Fruit fly (Drosophila melanogaster): ENCODE measurements around the gene CG7110.

The CG7110 gene

DNA sequence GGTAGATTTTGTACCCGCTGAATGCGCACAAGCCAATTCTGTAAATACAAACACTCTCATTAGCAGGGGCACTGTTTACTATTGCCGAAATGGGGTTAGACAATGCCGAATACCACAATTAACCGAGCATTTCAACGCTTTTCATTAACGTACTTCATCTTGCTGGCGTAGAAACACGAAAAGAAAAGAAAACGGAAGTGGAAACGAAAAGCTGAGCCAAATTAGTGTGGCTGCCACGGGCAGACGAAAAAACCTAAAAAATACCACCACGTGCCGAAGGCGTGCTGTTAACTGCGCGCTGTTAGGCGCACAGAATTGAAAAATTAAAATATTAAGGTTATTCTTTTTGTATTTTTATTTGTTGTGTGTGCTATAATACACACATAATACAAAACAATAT lies 3.9 kb upstream of the CG7110 start, which contains the start of gene RpL24 (continued):
- TF ChIP-seq Adf1 (GFP tag; IDR thresholded peaks at IDR 0.05), result peak; percentile 63
- peak; percentile 50 for TF ChIP-seq crol (GFP tag; IDR thresholded peaks at IDR 0.05)
- TF ChIP-seq CG4424 (GFP tag; optimal IDR thresholded peaks at IDR 0.05), result peak; percentile 90
- peak; percentile 88 for TF ChIP-seq eyg (GFP tag; optimal IDR thresholded peaks at IDR 0.05)
- TF ChIP-seq D19A (tag; optimal IDR thresholded peaks at IDR 0.05), result peak; percentile 56
- TF ChIP-seq CG34376 (GFP tag; optimal IDR thresholded peaks at IDR 0.05), result peak; percentile 98
- TF ChIP-seq HmgZ (tag; optimal IDR thresholded peaks at IDR 0.05), result peak; percentile 90
- no peak for TF ChIP-seq chinmo (GFP tag; IDR thresholded peaks at IDR 0.05; ENCODE audit: partially characterized antibody)
- TF ChIP-seq repo (GFP tag; optimal IDR thresholded peaks at IDR 0.05), result peak; percentile 89
- peak; percentile 69 for TF ChIP-seq zfh2 (GFP tag; optimal IDR thresholded peaks at IDR 0.05)
- TF ChIP-seq tin (GFP tag; optimal IDR thresholded peaks at IDR 0.05), result peak; percentile 88
- peak; percentile 95 for TF ChIP-seq CG5953 (GFP tag; IDR thresholded peaks at IDR 0.05)
- TF ChIP-seq Hand (GFP tag; optimal IDR thresholded peaks at IDR 0.05), result peak; percentile 88
- TF ChIP-seq lilli (GFP tag; optimal IDR thresholded peaks at IDR 0.05), result peak; percentile 88
- TF ChIP-seq hb (GFP tag; IDR thresholded peaks at IDR 0.05; ENCODE audit: partially characterized antibody), result no peak
- TF ChIP-seq pnt (GFP tag; optimal IDR thresholded peaks at IDR 0.05), result peak; percentile 16
- peak; percentile 92 for TF ChIP-seq ATbp (GFP tag; optimal IDR thresholded peaks at IDR 0.05)
- TF ChIP-seq gro (GFP tag; optimal IDR thresholded peaks at IDR 0.05), result peak; percentile 94
- TF ChIP-seq CG4617 (GFP tag; optimal IDR thresholded peaks at IDR 0.05; ENCODE audit: borderline replicate concordance), result peak; percentile 80
- peak; percentile 87 for TF ChIP-seq CG12744 (GFP tag; optimal IDR thresholded peaks at IDR 0.05)
- peak; percentile 93 for TF ChIP-seq Fer3 (tag; optimal IDR thresholded peaks at IDR 0.05)
- TF ChIP-seq Sox100B (GFP tag; optimal IDR thresholded peaks at IDR 0.05), result peak; percentile 88
- TF ChIP-seq ind (GFP tag; optimal IDR thresholded peaks at IDR 0.05), result peak; percentile 67
- peak; percentile 86 for TF ChIP-seq TFAM (GFP tag; optimal IDR thresholded peaks at IDR 0.05)
- TF ChIP-seq Usf (GFP tag; optimal IDR thresholded peaks at IDR 0.05), result peak; percentile 80
- peak; percentile 88 for TF ChIP-seq CG10654 (GFP tag; optimal IDR thresholded peaks at IDR 0.05)
- TF ChIP-seq E2f2 (GFP tag; IDR thresholded peaks at IDR 0.05), result peak; percentile 82
- peak; percentile 89 for TF ChIP-seq Lhr (GFP tag; optimal IDR thresholded peaks at IDR 0.05)
- peak; percentile 94 for TF ChIP-seq CG4854 (GFP tag; optimal IDR thresholded peaks at IDR 0.05)
- peak; percentile 91 for TF ChIP-seq CG4707 (GFP tag; optimal IDR thresholded peaks at IDR 0.05)
- peak; percentile 96 for TF ChIP-seq CG17568 (GFP tag; optimal IDR thresholded peaks at IDR 0.05)
- TF ChIP-seq bigmax (GFP tag; optimal IDR thresholded peaks at IDR 0.05), result peak; percentile 77
- TF ChIP-seq scrt (GFP tag; optimal IDR thresholded peaks at IDR 0.05), result peak; percentile 93
- peak; percentile 87 for TF ChIP-seq CG10274 (GFP tag; optimal IDR thresholded peaks at IDR 0.05)
- no peak for TF ChIP-seq pros (GFP tag; optimal IDR thresholded peaks at IDR 0.05)
- TF ChIP-seq toy (GFP tag; IDR thresholded peaks at IDR 0.05), result peak; percentile 71; the same call in 1 of the 2 replicates
- peak; percentile 81 for TF ChIP-seq CG16863 (GFP tag; optimal IDR thresholded peaks at IDR 0.05)
- TF ChIP-seq gsb-n (tag; optimal IDR thresholded peaks at IDR 0.05), result peak; percentile 88
- peak; percentile 81 to 88 for TF ChIP-seq Hr51 (GFP tag; optimal IDR thresholded peaks at IDR 0.05)
- peak; percentile 67 for TF ChIP-seq CG32772 (GFP tag; IDR thresholded peaks at IDR 0.05)
- TF ChIP-seq nau (GFP tag; optimal IDR thresholded peaks at IDR 0.05), result no peak
- TF ChIP-seq CG4282 (GFP tag; optimal IDR thresholded peaks at IDR 0.05), result peak; percentile 71
- TF ChIP-seq CG34224 (GFP tag; IDR thresholded peaks at IDR 0.05; ENCODE audit: partially characterized antibody), result no peak
- peak; percentile 98 for TF ChIP-seq lab (GFP tag; optimal IDR thresholded peaks at IDR 0.05)
- TF ChIP-seq Chrac-16 (GFP tag; optimal IDR thresholded peaks at IDR 0.05), result peak; percentile 71
- no peak for TF ChIP-seq Hr39 (optimal IDR thresholded peaks at IDR 0.05)
- TF ChIP-seq Oli (tag; optimal IDR thresholded peaks at IDR 0.05), result peak; percentile 71
- TF ChIP-seq CG13894 (tag; optimal IDR thresholded peaks at IDR 0.05), result peak; percentile 85
- TF ChIP-seq Nf-YB (GFP tag; optimal IDR thresholded peaks at IDR 0.05), result peak; percentile 77
- peak; percentile 64 for TF ChIP-seq Deaf1 (tag; optimal IDR thresholded peaks at IDR 0.05)
